Worm (Caenorhabditis elegans): ENCODE results near the gene col-117.
"Not testable (repeated sequence)": the region's sequence is repeated elsewhere in the genome, so short reads cannot be mapped to it uniquely, and the experiment has no call there.

The col-117 gene

ce11 chrIV:8793223-8793622 lies 30.8 kb downstream of the col-117 start (continued):
- no peak for TF ChIP-seq egl-27 (tag; optimal IDR thresholded peaks at IDR 0.05)
- TF ChIP-seq fkh-10 (GFP tag; optimal IDR thresholded peaks at IDR 0.05), result no peak
- TF ChIP-seq hlh-30 (tag; optimal IDR thresholded peaks at IDR 0.05; ENCODE audit: insufficient read depth), result peak; percentile 25
- TF ChIP-seq F26F4.8 (GFP tag; conservative IDR thresholded peaks at IDR 0.05), result no peak
- peak in 1 of 2 experiments; percentile 97 for TF ChIP-seq unc-62 (GFP tag; optimal IDR thresholded peaks at IDR 0.05 in 1 of 2)
- TF ChIP-seq unc-62 (tag; optimal IDR thresholded peaks at IDR 0.05), result no peak
- TF ChIP-seq nhr-102 (tag; optimal IDR thresholded peaks at IDR 0.05), result peak; percentile 3
- peak; percentile 66 for TF ChIP-seq aha-1 (tag)
- TF ChIP-seq lsy-2 (tag; optimal IDR thresholded peaks at IDR 0.05), result peak in 1 of 2 experiments; percentile 19
- TF ChIP-seq dve-1 (tag; optimal IDR thresholded peaks at IDR 0.05; ENCODE audit: insufficient read depth), result peak; percentile 37

DNA sequence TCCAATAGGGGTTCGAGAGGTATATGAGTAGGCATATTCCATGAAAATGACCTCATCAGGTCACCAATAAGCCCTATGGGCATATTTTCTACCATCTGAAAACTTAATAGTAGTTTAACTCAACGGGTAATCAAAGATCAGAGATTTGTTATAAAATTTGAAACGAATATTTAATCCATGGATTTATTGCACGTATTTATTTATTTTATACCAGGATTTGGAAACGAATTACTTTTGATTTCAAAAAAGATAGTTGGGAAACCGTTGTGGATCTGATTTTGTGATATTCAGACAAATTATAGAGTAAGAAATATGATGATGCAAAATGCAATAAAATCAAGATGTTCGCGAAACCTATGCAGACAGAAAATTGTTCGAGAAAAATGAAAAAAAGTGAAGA lies 31.2 kb downstream of the col-117 start, which contains the start of gene C33D9.3:
Gene C33D9.3, minus strand, starts transcription at position 101 of the 400 bp plus-strand sequence.
- TF ChIP-seq unc-62 (GFP tag; optimal IDR thresholded peaks at IDR 0.05 in 1 of 2) (peak in 1 of 2 experiments; percentile 15), unc-62 (tag; optimal IDR thresholded peaks at IDR 0.05) (no peak), mxl-2 (GFP tag; conservative IDR thresholded peaks at IDR 0.05) (no peak), ceh-20 (GFP tag; IDR thresholded peaks at IDR 0.05) (no peak)

DNA sequence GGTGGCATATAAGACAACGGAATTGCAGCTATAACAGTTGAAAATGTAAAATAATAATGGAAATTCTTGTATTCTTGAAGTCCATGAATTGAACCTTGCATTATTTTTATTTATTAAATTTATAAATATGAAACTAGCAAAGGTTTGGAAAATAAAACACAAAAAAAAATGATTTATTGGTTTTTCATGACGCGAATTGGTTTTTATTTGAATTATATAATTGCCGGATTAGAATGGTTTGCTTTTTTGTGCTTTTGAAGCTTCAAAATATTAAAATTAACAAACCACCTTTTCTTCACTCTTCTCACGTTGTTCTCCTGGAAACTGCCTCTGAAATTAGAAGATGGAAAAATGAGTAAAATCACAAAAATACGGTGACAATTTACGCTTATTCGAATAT lies 33.9 kb downstream of the col-117 start, which contains the start of gene sru-35:
Gene sru-35, minus strand, starts transcription at position 101 of the 400 bp plus-strand sequence.
- TF ChIP-seq lin-29 (GFP tag; IDR thresholded peaks at IDR 0.05), result no peak
- no peak for TF ChIP-seq jun-1 (tag; optimal IDR thresholded peaks at IDR 0.05)
- TF ChIP-seq sdz-12 (GFP tag; optimal IDR thresholded peaks at IDR 0.05), result no peak
- TF ChIP-seq unc-62 (GFP tag; optimal IDR thresholded peaks at IDR 0.05 in 1 of 2), result no peak
- no peak for TF ChIP-seq unc-62 (tag; optimal IDR thresholded peaks at IDR 0.05)
- no peak for TF ChIP-seq dpl-1 (GFP tag; optimal IDR thresholded peaks at IDR 0.05)
- TF ChIP-seq ztf-11 (tag; optimal IDR thresholded peaks at IDR 0.05), result no peak
- no peak for TF ChIP-seq dve-1 (tag; optimal IDR thresholded peaks at IDR 0.05; ENCODE audit: insufficient read depth)
- TF ChIP-seq madf-9 (GFP tag; conservative IDR thresholded peaks at IDR 0.05), result no peak
- no peak for TF ChIP-seq mxl-2 (GFP tag; conservative IDR thresholded peaks at IDR 0.05)
- TF ChIP-seq mes-2 (tag; optimal IDR thresholded peaks at IDR 0.05; ENCODE audit: poor library complexity, severe bottlenecking), result no peak
- no peak for TF ChIP-seq ztf-7 (tag; optimal IDR thresholded peaks at IDR 0.05)
- TF ChIP-seq ceh-32 (tag; optimal IDR thresholded peaks at IDR 0.05; ENCODE audit: poor library complexity), result no peak
- no peak for TF ChIP-seq zfp-2 (tag; optimal IDR thresholded peaks at IDR 0.05)
- no peak for TF ChIP-seq Y105C5A.15 (GFP tag; IDR thresholded peaks at IDR 0.05)
- no peak for TF ChIP-seq mdl-1 (tag; optimal IDR thresholded peaks at IDR 0.05)
- no peak for TF ChIP-seq nhr-102 (tag; optimal IDR thresholded peaks at IDR 0.05)
- TF ChIP-seq lim-7 (GFP tag; IDR thresholded peaks at IDR 0.05), result no peak
- no peak for TF ChIP-seq snpc-4 (tag; optimal IDR thresholded peaks at IDR 0.05)
- TF ChIP-seq hif-1 (tag; optimal IDR thresholded peaks at IDR 0.05), result no peak
- no peak for TF ChIP-seq nhr-48 (tag; optimal IDR thresholded peaks at IDR 0.05)

DNA sequence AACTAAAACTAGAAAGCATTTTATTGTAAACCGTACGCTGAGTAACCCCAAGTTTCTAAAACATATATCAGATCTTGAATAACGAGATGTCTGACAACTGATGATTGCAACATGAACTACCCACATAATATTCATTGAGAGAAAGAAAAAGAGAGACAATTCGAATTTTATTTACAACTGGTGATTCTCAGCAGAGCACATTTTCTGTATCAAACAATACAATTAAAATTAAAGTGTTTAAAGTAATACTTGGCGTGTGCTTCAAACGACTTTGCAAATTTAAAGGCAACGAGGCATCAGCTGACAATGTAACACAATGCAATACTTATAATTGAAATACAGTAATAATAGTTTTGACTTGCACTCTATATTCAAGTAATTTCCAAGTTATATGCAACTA lies 35.9 kb downstream of the col-117 start, which contains the start of gene C33D9.10:
Gene C33D9.10, minus strand, starts transcription at position 101 of the 400 bp plus-strand sequence.
- not testable (repeated sequence) for TF ChIP-seq egl-27 (tag; optimal IDR thresholded peaks at IDR 0.05); duxl-1 (tag; optimal IDR thresholded peaks at IDR 0.05; ENCODE audit: poor library complexity); zfp-3 (GFP tag; conservative IDR thresholded peaks at IDR 0.05)

DNA sequence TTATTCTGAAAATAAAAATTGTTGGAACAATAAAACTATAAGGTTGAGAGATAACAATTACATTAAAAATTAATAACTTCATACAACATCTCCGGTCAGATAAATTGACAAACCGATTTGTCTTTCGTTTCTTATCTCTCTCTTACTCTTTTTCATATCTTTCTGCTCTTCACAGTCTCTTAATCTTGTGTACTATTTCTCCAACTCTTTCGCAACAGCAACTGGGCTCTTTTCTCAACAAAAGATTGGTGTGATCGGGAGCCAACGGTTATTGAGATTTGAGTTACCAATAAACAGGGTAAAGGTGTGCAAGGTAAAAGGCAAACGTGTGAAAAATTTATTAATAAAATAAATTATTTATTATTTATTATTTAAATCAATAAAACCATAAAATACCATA lies 37.3 kb downstream of the col-117 start, which contains the start of gene C33D9.8:
Gene C33D9.8, minus strand, starts transcription at position 99 of the 400 bp plus-strand sequence.
- no peak for TF ChIP-seq daf-16 (GFP tag; optimal IDR thresholded peaks at IDR 0.05)
- peak; percentile 24 for TF ChIP-seq daf-16 (tag; optimal IDR thresholded peaks at IDR 0.05)
- no peak for TF ChIP-seq arid-1 (GFP tag; conservative IDR thresholded peaks at IDR 0.05)
